Fruit fly (Drosophila melanogaster) whole organism, wandering third instar larva: Measurements from ENCODE around the gene barr.

Experiments used
- Abd-B ChIP-seq: fragments of >200 bp; optimal IDR thresholded peaks from 2 replicates; lab custom pipeline; 2017; ENCODE audit warnings: missing biosample characterization, missing genetic modification characterization
- CG32264 ChIP-seq: fragments of 200-800 bp; sonication (Bioruptor generic); optimal IDR thresholded peaks from 2 replicates; lab custom pipeline; 2016; ENCODE audit warnings: missing biosample characterization, missing genetic modification characterization
- CG9705 ChIP-seq: fragments of 200-800 bp; sonication (Bioruptor generic); optimal IDR thresholded peaks from 2 replicates; lab custom pipeline; 2018; ENCODE audit warnings: missing biosample characterization, mild to moderate bottlenecking, missing genetic modification characterization
- CrebA ChIP-seq: fragments of 200-800 bp; sonication (Bioruptor generic); optimal IDR thresholded peaks from 2 replicates; lab custom pipeline; 2016; ENCODE audit warnings: missing biosample characterization, mild to moderate bottlenecking, missing genetic modification characterization, borderline replicate concordance
- Dfd ChIP-seq: fragments of >200 bp; optimal IDR thresholded peaks from 2 replicates; lab custom pipeline; 2017; ENCODE audit warnings: missing biosample characterization, missing genetic modification characterization
- Dif ChIP-seq: fragments of 200-275, 200-300 bp; sonication (Bioruptor generic); optimal IDR thresholded peaks from 2 replicates; lab custom pipeline; 2018; ENCODE audit warnings: missing biosample characterization, missing genetic modification characterization; ENCODE audit not compliant: partially characterized antibody
- GATAd ChIP-seq: sonication (Bioruptor generic); optimal IDR thresholded peaks from 2 replicates; lab custom pipeline; 2016; ENCODE audit warnings: missing biosample characterization, missing genetic modification characterization
- HLH106 ChIP-seq: fragments of 200-800 bp; optimal IDR thresholded peaks from 3 replicates; lab custom pipeline; 2019; ENCODE audit warnings: missing biosample characterization, mild to moderate bottlenecking, missing genetic modification characterization, moderate library complexity
- Hnf4 ChIP-seq: fragments of 200-800 bp; sonication (Bioruptor generic); optimal IDR thresholded peaks from 2 replicates; lab custom pipeline; 2016; ENCODE audit warnings: missing biosample characterization, mild to moderate bottlenecking, missing genetic modification characterization
- Hr78 ChIP-seq: fragments of >200 bp; optimal IDR thresholded peaks from 2 replicates; lab custom pipeline; 2017; ENCODE audit warnings: missing biosample characterization, missing genetic modification characterization
- Hr83 ChIP-seq: fragments of 200-300 bp; sonication (Bioruptor generic); optimal IDR thresholded peaks from 2 replicates; lab custom pipeline; 2016; ENCODE audit warnings: missing biosample characterization, mild to moderate bottlenecking, missing genetic modification characterization, moderate library complexity; ENCODE audit not compliant: poor library complexity, severe bottlenecking
- Jra ChIP-seq: sonication (Bioruptor generic); optimal IDR thresholded peaks from 2 replicates; lab custom pipeline; 2016; ENCODE audit warnings: missing biosample characterization, missing genetic modification characterization
- Mio ChIP-seq: sonication (Bioruptor generic); optimal IDR thresholded peaks from 2 replicates; lab custom pipeline; 2016; ENCODE audit warnings: missing biosample characterization, missing genetic modification characterization
- Myc ChIP-seq: fragments of >200 bp; optimal IDR thresholded peaks from 2 replicates; lab custom pipeline; 2017
- N ChIP-seq: fragments of >200 bp; optimal IDR thresholded peaks from 2 replicates; lab custom pipeline; 2018; ENCODE audit warnings: missing biosample characterization, missing external identifiers, missing genetic modification characterization
- OdsH ChIP-seq: fragments of 200-800 bp; sonication (Bioruptor generic); optimal IDR thresholded peaks from 2 replicates; lab custom pipeline; 2016; ENCODE audit warnings: missing biosample characterization, mild to moderate bottlenecking, missing genetic modification characterization
- Rel ChIP-seq, 2 experiments: fragments of 200-800 bp; sonication (Bioruptor generic) in 1 of 2; optimal IDR thresholded peaks; 2 replicates in 1 of 2; 3 replicates in 1 of 2; lab custom pipeline; 2016 to 2019; ENCODE audit warnings: mild to moderate bottlenecking in 2 of 2, missing biosample characterization in 2 of 2, missing genetic modification characterization in 2 of 2, moderate library complexity in 1 of 2
- Sp1 ChIP-seq: fragments of 200-800 bp; sonication (Bioruptor generic); optimal IDR thresholded peaks from 3 replicates; lab custom pipeline; 2019; ENCODE audit warnings: missing biosample characterization, mild to moderate bottlenecking, missing genetic modification characterization, moderate library complexity
- Vsx2 ChIP-seq: fragments of 200-300, 225-300 bp; sonication (Bioruptor generic); optimal IDR thresholded peaks from 2 replicates; lab custom pipeline; 2018; ENCODE audit warnings: missing biosample characterization, missing genetic modification characterization; ENCODE audit not compliant: partially characterized antibody
- br ChIP-seq: fragments of 200-800 bp; sonication (Bioruptor generic); optimal IDR thresholded peaks from 2 replicates; lab custom pipeline; 2016; ENCODE audit warnings: missing biosample characterization, missing genetic modification characterization
- brk ChIP-seq: fragments of 200-800 bp; sonication (Bioruptor generic); optimal IDR thresholded peaks from 2 replicates; lab custom pipeline; 2016; ENCODE audit warnings: missing biosample characterization, mild to moderate bottlenecking, missing genetic modification characterization
- dl ChIP-seq, 2 experiments: fragments of 175-275, 200-275 bp in 1 of 2; fragments of 200-275 bp in 1 of 2; sonication (Bioruptor generic); optimal IDR thresholded peaks; lab custom pipeline; 2018; ENCODE audit warnings: mild to moderate bottlenecking in 2 of 2, missing biosample characterization in 2 of 2, missing genetic modification characterization in 2 of 2, moderate library complexity in 2 of 2; ENCODE audit not compliant: partially characterized antibody in 2 of 2, insufficient read depth in 1 of 2
- dmrt93B ChIP-seq: fragments of 200-800 bp; sonication (Bioruptor generic); optimal IDR thresholded peaks from 2 replicates; lab custom pipeline; 2018; ENCODE audit warnings: missing biosample characterization, mild to moderate bottlenecking, missing genetic modification characterization
- dsf ChIP-seq: sonication (Bioruptor generic); optimal IDR thresholded peaks from 2 replicates; lab custom pipeline; 2016; ENCODE audit warnings: missing biosample characterization, missing genetic modification characterization, borderline replicate concordance
- ey ChIP-seq: fragments of 200-800 bp; sonication (Bioruptor generic); optimal IDR thresholded peaks from 2 replicates; lab custom pipeline; 2016; ENCODE audit warnings: missing biosample characterization, missing genetic modification characterization
- foxo ChIP-seq, 2 experiments: fragments of 200-800 bp; sonication (Bioruptor generic); optimal IDR thresholded peaks; 2 replicates in 1 of 2; 3 replicates in 1 of 2; lab custom pipeline; 2016 to 2017; ENCODE audit warnings: missing biosample characterization in 2 of 2, missing genetic modification characterization in 2 of 2
- fru ChIP-seq: fragments of 200-800 bp; sonication (Bioruptor generic); optimal IDR thresholded peaks from 3 replicates; lab custom pipeline; 2016; ENCODE audit warnings: missing biosample characterization, mild to moderate bottlenecking, missing genetic modification characterization
- h ChIP-seq: fragments of 200-800 bp; sonication (Bioruptor generic); optimal IDR thresholded peaks from 3 replicates; lab custom pipeline; 2016; ENCODE audit warnings: missing biosample characterization, mild to moderate bottlenecking, missing genetic modification characterization
- jim ChIP-seq: fragments of 175-275, 200-325 bp; sonication (Bioruptor generic); optimal IDR thresholded peaks from 2 replicates; lab custom pipeline; 2016; ENCODE audit warnings: missing biosample characterization, mild to moderate bottlenecking, missing genetic modification characterization
- lola ChIP-seq: fragments of >200 bp; optimal IDR thresholded peaks from 2 replicates; lab custom pipeline; 2017; ENCODE audit warnings: missing biosample characterization, missing genetic modification characterization
- pan ChIP-seq: fragments of >200 bp; optimal IDR thresholded peaks from 2 replicates; lab custom pipeline; 2017
- psq ChIP-seq: fragments of 200-800 bp; sonication (Bioruptor generic); optimal IDR thresholded peaks from 3 replicates; lab custom pipeline; 2017; ENCODE audit warnings: missing biosample characterization, mild to moderate bottlenecking, missing genetic modification characterization, moderate library complexity
- rgr ChIP-seq: fragments of 200-800 bp; sonication (Bioruptor generic); optimal IDR thresholded peaks from 3 replicates; lab custom pipeline; 2016; ENCODE audit warnings: missing biosample characterization, mild to moderate bottlenecking, missing genetic modification characterization
- sage ChIP-seq: fragments of 200-800 bp; sonication (Bioruptor generic); optimal IDR thresholded peaks from 2 replicates; lab custom pipeline; 2016; ENCODE audit warnings: missing biosample characterization, mild to moderate bottlenecking, missing genetic modification characterization
- sv ChIP-seq: fragments of 200-800 bp; sonication (Bioruptor generic); optimal IDR thresholded peaks from 3 replicates; lab custom pipeline; 2016; ENCODE audit warnings: missing biosample characterization, missing genetic modification characterization
- tai ChIP-seq: sonication (Bioruptor generic); optimal IDR thresholded peaks from 2 replicates; lab custom pipeline; 2016; ENCODE audit warnings: missing biosample characterization, missing genetic modification characterization
- usp ChIP-seq: fragments of >200 bp; optimal IDR thresholded peaks from 2 replicates; lab custom pipeline; 2017; ENCODE audit warnings: missing biosample characterization, missing genetic modification characterization
- woc ChIP-seq: sonication (Bioruptor generic); optimal IDR thresholded peaks from 2 replicates; lab custom pipeline; 2016; ENCODE audit warnings: missing biosample characterization, mild to moderate bottlenecking, missing genetic modification characterization

Gene barr

dm6 chr2L:20077423-20078401 is 16.5 kb upstream of the barr start (continued):
- TF ChIP-seq N (GFP tag; lab: Kevin White, UChicago) = no peak
- TF ChIP-seq Sp1 = no peak
- TF ChIP-seq Rel (GFP tag; optimal IDR thresholded peaks at IDR 0.05; lab: Kevin White, UChicago) = peak; percentile 9
- TF ChIP-seq Rel (tag; optimal IDR thresholded peaks at IDR 0.05; lab: Kevin White, UChicago) = peak; percentile 70
- no peak for TF ChIP-seq sv (GFP tag; lab: Kevin White, UChicago)

DNA sequence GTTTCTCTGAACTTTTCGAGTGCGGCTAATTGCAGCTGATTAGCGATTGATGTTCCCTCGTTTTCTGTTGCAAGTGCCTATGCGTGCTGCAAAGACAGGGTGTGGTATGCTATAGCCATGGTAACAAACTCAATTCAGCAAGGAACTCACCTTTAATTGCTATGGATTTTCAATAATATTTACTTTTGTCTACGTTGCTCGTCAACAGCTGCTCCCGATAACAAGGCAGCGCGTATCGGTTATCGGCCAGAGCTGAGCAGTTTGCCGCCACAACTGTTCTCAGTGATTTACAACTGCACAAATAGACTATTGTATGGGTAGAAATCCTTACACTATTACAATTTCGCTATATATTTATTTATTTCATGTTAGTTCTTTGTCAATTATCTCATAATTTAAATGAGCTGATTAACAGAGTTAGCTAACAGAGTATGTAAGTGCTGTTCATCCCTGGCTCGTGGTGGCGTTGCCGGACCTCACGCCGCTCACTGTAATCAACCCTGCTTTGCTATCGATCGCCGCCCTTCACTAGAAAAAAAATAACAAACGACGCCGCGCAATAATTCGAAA is 14.1 kb upstream of the barr start, which contains the start of the genes pr and neb:
pr (minus strand) TSS at position 225 of the 570 bp plus-strand sequence.
neb (plus strand) TSS at position 524 of the 570 bp plus-strand sequence.
- TF ChIP-seq Mio (GFP tag; lab: Kevin White, UChicago) (no peak), OdsH (GFP tag; lab: Kevin White, UChicago) (peak; percentile 45), Myc (peak; percentile 81), CrebA (GFP tag; lab: Kevin White, UChicago) (no peak), dmrt93B (GFP tag; lab: Kevin White, UChicago) (no peak), Sp1 (peak; percentile 71), h (peak; percentile 77), Hr83 (GFP tag; lab: Kevin White, UChicago) (no peak), brk (GFP tag; lab: Kevin White, UChicago) (peak; percentile 37), CG32264 (peak; percentile 30), GATAd (GFP tag; lab: Kevin White, UChicago) (no peak), foxo (GFP tag; optimal IDR thresholded peaks at IDR 0.05; lab: Kevin White, UChicago) (peak in 1 of 2 experiments; percentile 68), Jra (GFP tag; lab: Kevin White, UChicago) (peak; percentile 15), ey (GFP tag; lab: Kevin White, UChicago) (peak; percentile 53), Abd-B (GFP tag; lab: Kevin White, UChicago) (no peak), Hnf4 (peak; percentile 58), pan (no peak), sage (GFP tag; lab: Kevin White, UChicago) (peak; percentile 58), psq (peak; percentile 33), br (GFP tag; lab: Kevin White, UChicago) (peak; percentile 8), Vsx2 (peak; percentile 77), rgr (peak; percentile 54), Hr78 (GFP tag; lab: Kevin White, UChicago) (no peak), dsf (GFP tag; lab: Kevin White, UChicago) (no peak), usp (GFP tag; lab: Kevin White, UChicago) (no peak), N (GFP tag; lab: Kevin White, UChicago) (no peak), lola (GFP tag; lab: Kevin White, UChicago) (no peak), Dif (no peak), jim (GFP tag; lab: Kevin White, UChicago) (no peak), tai (GFP tag; lab: Kevin White, UChicago) (no peak), sv (GFP tag; lab: Kevin White, UChicago) (peak; percentile 50), dl (GFP tag; optimal IDR thresholded peaks at IDR 0.05; lab: Kevin White, UChicago; ENCODE audit: insufficient read depth in 1 of 2, partially characterized antibody in 2 of 2) (no peak), HLH106 (peak; percentile 7), Rel (GFP tag; optimal IDR thresholded peaks at IDR 0.05; lab: Kevin White, UChicago) (no peak), Rel (tag; optimal IDR thresholded peaks at IDR 0.05; lab: Kevin White, UChicago) (peak; percentile 55), fru (peak; percentile 62), Dfd (GFP tag; lab: Kevin White, UChicago) (no peak), CG9705 (GFP tag; lab: Kevin White, UChicago) (no peak), woc (GFP tag; lab: Kevin White, UChicago) (peak; percentile 49)
